Comparison of ENCODE assay signal across 1 worm cellular context in genomic region chrIII:10646094-10646493, ce11.
TF ChIP-seq lines count a peak whose summit lies in the region.

orc-4 (plus strand) TSS chrIII:10646170.

TF ChIP-seq in whole organism, L1 larva, 84 proteins besides CTCF, POLR2A, EP300 and RAD21 (continued from another document):
- no peak for TF ChIP-seq efl-3 (GFP tag; optimal IDR thresholded peaks at IDR 0.05; lab: Kevin White, UChicago)
